Fruit fly (Drosophila melanogaster): ENCODE results near the gene CG13042.
A peak's percentile ranks its signal among the peaks of the same experiment; 100 is the strongest.

The CG13042 gene

DNA sequence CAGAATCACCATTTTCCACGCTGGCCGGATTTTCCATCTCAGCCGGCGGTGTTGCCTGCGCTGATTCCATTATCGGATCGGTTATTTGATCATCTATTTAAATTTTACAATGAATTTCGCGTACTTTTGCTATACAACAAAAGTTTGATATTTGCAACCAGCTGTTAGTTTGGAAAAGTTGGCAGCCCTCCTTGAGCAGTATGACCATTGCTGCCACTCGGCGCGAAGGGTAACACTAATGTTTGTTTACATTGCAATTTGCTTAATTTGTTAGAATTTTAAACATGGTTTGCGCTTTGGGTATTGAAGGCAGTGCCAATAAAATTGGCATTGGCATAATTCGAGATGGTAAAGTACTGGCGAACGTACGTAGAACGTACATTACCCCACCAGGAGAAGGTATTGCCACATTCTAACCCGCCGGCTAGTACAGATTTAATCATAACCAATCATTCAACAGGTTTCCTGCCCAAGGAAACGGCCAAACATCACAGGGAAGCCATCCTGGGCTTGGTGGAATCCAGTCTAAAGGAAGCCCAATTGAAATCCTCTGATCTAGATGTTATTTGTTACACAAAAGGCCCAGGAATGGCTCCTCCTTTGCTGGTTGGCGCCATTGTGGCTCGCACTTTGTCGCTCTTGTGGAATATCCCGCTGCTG lies 43.6 kb upstream of the CG13042 start, which contains the start of the genes Golgin104 and Tcs3 (continued):
- TF ChIP-seq Hr78 (GFP tag; optimal IDR thresholded peaks at IDR 0.05) (no peak), danr (GFP tag; IDR thresholded peaks at IDR 0.05) (no peak), CG10431 (GFP tag; optimal IDR thresholded peaks at IDR 0.05) (no peak), Sox102F (GFP tag; optimal IDR thresholded peaks at IDR 0.05) (no peak), CG33213 (GFP tag; optimal IDR thresholded peaks at IDR 0.05) (no peak), hkb (optimal IDR thresholded peaks at IDR 0.05) (no peak), hkb (GFP tag; IDR thresholded peaks at IDR 0.05) (no peak), otp (GFP tag; IDR thresholded peaks at IDR 0.05) (0 out of 3 replicates have a peak, but pooled peaks have one; percentile 21), Sin3A (optimal IDR thresholded peaks at IDR 0.05) (peak; percentile 69), Abd-B (GFP tag; optimal IDR thresholded peaks at IDR 0.05) (no peak), bowl (GFP tag; IDR thresholded peaks at IDR 0.05) (no peak), scrt (GFP tag; optimal IDR thresholded peaks at IDR 0.05) (peak; percentile 92), CG10366 (GFP tag; IDR thresholded peaks at IDR 0.05) (no peak), prd (optimal IDR thresholded peaks at IDR 0.05) (no peak), prd (GFP tag; IDR thresholded peaks at IDR 0.05) (no peak), CG4424 (GFP tag; optimal IDR thresholded peaks at IDR 0.05) (no peak), CG9797 (GFP tag; optimal IDR thresholded peaks at IDR 0.05) (peak; percentile 89), crp (GFP tag; optimal IDR thresholded peaks at IDR 0.05) (peak; percentile 91 to 96), Atf6 (GFP tag; IDR thresholded peaks at IDR 0.05) (no peak), exex (tag; optimal IDR thresholded peaks at IDR 0.05) (peak; percentile 8), CG17186 (GFP tag; optimal IDR thresholded peaks at IDR 0.05) (peak; percentile 30), MBD-R2 (GFP tag; IDR thresholded peaks at IDR 0.05) (peak; percentile 99), sens-2 (GFP tag; IDR thresholded peaks at IDR 0.05) (no peak), HmgZ (tag; optimal IDR thresholded peaks at IDR 0.05) (peak; percentile 63), CG11696 (GFP tag; IDR thresholded peaks at IDR 0.05) (no peak), CG6765 (GFP tag; optimal IDR thresholded peaks at IDR 0.05) (no peak), vvl (GFP tag; IDR thresholded peaks at IDR 0.05) (peak; percentile 19; the same call in 1 of the 2 replicates), zfh2 (GFP tag; optimal IDR thresholded peaks at IDR 0.05) (no peak), CG14710 (tag; optimal IDR thresholded peaks at IDR 0.05) (peak; percentile 30), CG11723 (GFP tag; optimal IDR thresholded peaks at IDR 0.05) (no peak), CG14441 (GFP tag; IDR thresholded peaks at IDR 0.05) (no peak), CG12769 (tag; optimal IDR thresholded peaks at IDR 0.05) (no peak), NC2β (GFP tag; optimal IDR thresholded peaks at IDR 0.05) (no peak), rib (GFP tag; IDR thresholded peaks at IDR 0.05) (no peak), Max (GFP tag; optimal IDR thresholded peaks at IDR 0.05) (no peak), CG32767 (GFP tag; IDR thresholded peaks at IDR 0.05) (no peak), Atf3 (GFP tag; optimal IDR thresholded peaks at IDR 0.05) (no peak), CG13123 (GFP tag; optimal IDR thresholded peaks at IDR 0.05) (no peak), CG32532 (GFP tag; IDR thresholded peaks at IDR 0.05) (no peak), Med (GFP tag) (peak; percentile 63), row (GFP tag; IDR thresholded peaks at IDR 0.05) (peak; percentile 39; the same call in 1 of the 3 replicates), wdn (GFP tag; IDR thresholded peaks at IDR 0.05) (no peak), Sry-β (GFP tag; optimal IDR thresholded peaks at IDR 0.05) (no peak), Dll (GFP tag; IDR thresholded peaks at IDR 0.05; ENCODE audit: partially characterized antibody) (peak; percentile 38; the same call in 1 of the 4 replicates), Dfd (GFP tag; optimal IDR thresholded peaks at IDR 0.05) (no peak), Myb (GFP tag; optimal IDR thresholded peaks at IDR 0.05) (peak; percentile 31), Kr (GFP tag; optimal IDR thresholded peaks at IDR 0.05) (no peak), abd-A (tag; optimal IDR thresholded peaks at IDR 0.05) (no peak), CG12659 (GFP tag; optimal IDR thresholded peaks at IDR 0.05) (peak; percentile 26), CG13424 (tag; optimal IDR thresholded peaks at IDR 0.05) (no peak), CG3847 (GFP tag; IDR thresholded peaks at IDR 0.05) (peak; percentile 41; the same call in 1 of the 2 replicates)
